Fruit fly (Drosophila melanogaster) whole organism, wandering third instar larva: ENCODE measurements around the gene CG11263.

Experiments
- GATAd ChIP-seq: sonication (Bioruptor generic); optimal IDR thresholded peaks from 2 replicates; lab custom pipeline; 2016; ENCODE audit warnings: missing biosample characterization, missing genetic modification characterization
- HLH106 ChIP-seq: fragments of 200-800 bp; optimal IDR thresholded peaks from 3 replicates; lab custom pipeline; 2019; ENCODE audit warnings: missing biosample characterization, mild to moderate bottlenecking, missing genetic modification characterization, moderate library complexity
- Myc ChIP-seq: fragments of >200 bp; optimal IDR thresholded peaks from 2 replicates; lab custom pipeline; 2017
- N ChIP-seq: fragments of >200 bp; optimal IDR thresholded peaks from 2 replicates; lab custom pipeline; 2018; ENCODE audit warnings: missing biosample characterization, missing external identifiers, missing genetic modification characterization
- OdsH ChIP-seq: fragments of 200-800 bp; sonication (Bioruptor generic); optimal IDR thresholded peaks from 2 replicates; lab custom pipeline; 2016; ENCODE audit warnings: missing biosample characterization, mild to moderate bottlenecking, missing genetic modification characterization
- Vsx2 ChIP-seq: fragments of 200-300, 225-300 bp; sonication (Bioruptor generic); optimal IDR thresholded peaks from 2 replicates; lab custom pipeline; 2018; ENCODE audit warnings: missing biosample characterization, missing genetic modification characterization; ENCODE audit not compliant: partially characterized antibody
- br ChIP-seq: fragments of 200-800 bp; sonication (Bioruptor generic); optimal IDR thresholded peaks from 2 replicates; lab custom pipeline; 2016; ENCODE audit warnings: missing biosample characterization, missing genetic modification characterization
- dl ChIP-seq, 2 experiments: fragments of 175-275, 200-275 bp in 1 of 2; fragments of 200-275 bp in 1 of 2; sonication (Bioruptor generic); optimal IDR thresholded peaks; lab custom pipeline; 2018; ENCODE audit warnings: mild to moderate bottlenecking in 2 of 2, missing biosample characterization in 2 of 2, missing genetic modification characterization in 2 of 2, moderate library complexity in 2 of 2; ENCODE audit not compliant: partially characterized antibody in 2 of 2, insufficient read depth in 1 of 2
- dmrt93B ChIP-seq: fragments of 200-800 bp; sonication (Bioruptor generic); optimal IDR thresholded peaks from 2 replicates; lab custom pipeline; 2018; ENCODE audit warnings: missing biosample characterization, mild to moderate bottlenecking, missing genetic modification characterization
- dsf ChIP-seq: sonication (Bioruptor generic); optimal IDR thresholded peaks from 2 replicates; lab custom pipeline; 2016; ENCODE audit warnings: missing biosample characterization, missing genetic modification characterization, borderline replicate concordance
- lola ChIP-seq: fragments of >200 bp; optimal IDR thresholded peaks from 2 replicates; lab custom pipeline; 2017; ENCODE audit warnings: missing biosample characterization, missing genetic modification characterization
- pan ChIP-seq: fragments of >200 bp; optimal IDR thresholded peaks from 2 replicates; lab custom pipeline; 2017
- rgr ChIP-seq: fragments of 200-800 bp; sonication (Bioruptor generic); optimal IDR thresholded peaks from 3 replicates; lab custom pipeline; 2016; ENCODE audit warnings: missing biosample characterization, mild to moderate bottlenecking, missing genetic modification characterization

- peak; percentile 75 for TF ChIP-seq OdsH (GFP tag; lab: Kevin White, UChicago)
- peak; percentile 81 for TF ChIP-seq HLH106 (tag; lab: Kevin White, UChicago)
- no peak for TF ChIP-seq dl (GFP tag; optimal IDR thresholded peaks at IDR 0.05; lab: Kevin White, UChicago; ENCODE audit: insufficient read depth in 1 of 2, partially characterized antibody in 2 of 2)
- no peak for TF ChIP-seq pan
- TF ChIP-seq br (GFP tag; lab: Kevin White, UChicago), result peak; percentile 86
- no peak for TF ChIP-seq lola
- peak; percentile 50 for TF ChIP-seq Myc (lab: Kevin White, UChicago)
- no peak for TF ChIP-seq GATAd (GFP tag; lab: Kevin White, UChicago)
- peak; percentile 91 for TF ChIP-seq dmrt93B
- no peak for TF ChIP-seq Vsx2 (GFP tag; lab: Kevin White, UChicago)
- peak; percentile 92 for TF ChIP-seq rgr
- no peak for TF ChIP-seq dsf (GFP tag; lab: Kevin White, UChicago)
- no peak for TF ChIP-seq N (GFP tag; lab: Kevin White, UChicago)
Observed at dm6 chr3L:13041292-13042067, 34.9 kb downstream of the CG11263 start, which contains the start of gene RpS4.
